Worm (Caenorhabditis elegans) whole organism, late embryonic: ENCODE results near the gene C23G10.7.

Source experiments
- F13H6.1 ChIP-seq: sonication (generic microtip); optimal IDR thresholded peaks from 2 replicates; lab custom pipeline; 2016; ENCODE audit warnings: missing genetic modification characterization, missing compliant biosample characterization
- K02D7.2 ChIP-seq: sonication (generic microtip); optimal IDR thresholded peaks from 2 replicates; lab custom pipeline; 2017; ENCODE audit warnings: mild to moderate bottlenecking, missing genetic modification characterization, missing compliant biosample characterization
- T23F11.4 ChIP-seq: fragments of 200-800 bp; sonication (Bioruptor generic); optimal IDR thresholded peaks from 2 replicates; lab custom pipeline; 2018; ENCODE audit warnings: mild to moderate bottlenecking, missing genetic modification characterization, missing compliant biosample characterization
- ahr-1 ChIP-seq: sonication (generic microtip); optimal IDR thresholded peaks from 2 replicates; lab custom pipeline; 2016; ENCODE audit warnings: missing genetic modification characterization, missing compliant biosample characterization
- ceh-18 ChIP-seq: sonication (generic microtip); optimal IDR thresholded peaks from 2 replicates; lab custom pipeline; 2016; ENCODE audit warnings: missing genetic modification characterization, missing compliant biosample characterization
- ceh-19 ChIP-seq: fragments of 200-800 bp; sonication (Bioruptor generic); optimal IDR thresholded peaks from 2 replicates; lab custom pipeline; 2018; ENCODE audit warnings: mild to moderate bottlenecking, missing genetic modification characterization, missing compliant biosample characterization
- ceh-2 ChIP-seq: sonication (generic microtip); optimal IDR thresholded peaks from 2 replicates; lab custom pipeline; 2016; ENCODE audit warnings: missing genotype, missing genetic modification characterization, missing compliant biosample characterization
- ceh-30 ChIP-seq: fragments of 150-350 bp; optimal IDR thresholded peaks from 2 replicates; lab custom pipeline; 2014; ENCODE audit warnings: missing biosample characterization, missing genetic modification characterization
- ceh-31 ChIP-seq: sonication (generic microtip); optimal IDR thresholded peaks from 2 replicates; lab custom pipeline; 2016; ENCODE audit warnings: missing genetic modification characterization, missing compliant biosample characterization
- ceh-34 ChIP-seq: sonication (generic microtip); optimal IDR thresholded peaks from 2 replicates; lab custom pipeline; 2016; ENCODE audit warnings: mild to moderate bottlenecking, missing genetic modification characterization, missing compliant biosample characterization
- ceh-45 ChIP-seq: fragments of 200-800 bp; sonication (Bioruptor generic); IDR thresholded peaks from 2 replicates; pipeline ENCODE4 v1.3.6; 2022; ENCODE audit warnings: missing genetic modification reagents, missing genetic modification characterization, missing compliant biosample characterization
- ceh-9 ChIP-seq: sonication (generic microtip); optimal IDR thresholded peaks from 2 replicates; lab custom pipeline; 2016; ENCODE audit warnings: mild to moderate bottlenecking, missing genetic modification characterization, inconsistent platforms, missing compliant biosample characterization
- elt-2 ChIP-seq: sonication (generic microtip); optimal IDR thresholded peaks from 2 replicates; lab custom pipeline; 2016; ENCODE audit warnings: missing genetic modification reagents, missing genetic modification characterization, missing compliant biosample characterization
- ets-4 ChIP-seq: sonication (generic microtip); optimal IDR thresholded peaks from 2 replicates; lab custom pipeline; 2016; ENCODE audit warnings: missing genetic modification characterization, missing compliant biosample characterization
- fax-1 ChIP-seq: sonication (generic microtip); optimal IDR thresholded peaks from 2 replicates; lab custom pipeline; 2016; ENCODE audit warnings: missing genotype, missing genetic modification characterization, missing compliant biosample characterization
- fkh-10 ChIP-seq: fragments of 150-350 bp; optimal IDR thresholded peaks from 2 replicates; lab custom pipeline; 2014; ENCODE audit warnings: missing biosample characterization, missing genetic modification reagents, missing genetic modification characterization
- fkh-6 ChIP-seq: sonication (generic microtip); optimal IDR thresholded peaks from 2 replicates; lab custom pipeline; 2016; ENCODE audit warnings: missing genetic modification characterization, missing compliant biosample characterization
- hlh-13 ChIP-seq: fragments of 200-800 bp; sonication (Bioruptor generic); optimal IDR thresholded peaks from 2 replicates; lab custom pipeline; 2018; ENCODE audit warnings: mild to moderate bottlenecking, missing genetic modification characterization, missing compliant biosample characterization
- hlh-15 ChIP-seq: sonication (generic microtip); optimal IDR thresholded peaks from 2 replicates; lab custom pipeline; 2016; ENCODE audit warnings: missing genetic modification characterization, missing compliant biosample characterization
- hlh-30 ChIP-seq: sonication (generic microtip); optimal IDR thresholded peaks from 2 replicates; lab custom pipeline; 2017; ENCODE audit warnings: antibody characterized with exemption, missing genetic modification characterization, missing compliant biosample characterization; ENCODE audit not compliant: insufficient read depth
- hlh-6 ChIP-seq: sonication (generic microtip); optimal IDR thresholded peaks from 2 replicates; lab custom pipeline; 2016; ENCODE audit warnings: missing genotype, missing genetic modification characterization, missing compliant biosample characterization
- hlh-8 ChIP-seq: sonication (generic microtip); optimal IDR thresholded peaks from 2 replicates; lab custom pipeline; 2016; ENCODE audit warnings: missing genotype, missing genetic modification characterization, missing compliant biosample characterization
- lin-11 ChIP-seq: fragments of 200-800 bp; sonication (Bioruptor generic); optimal IDR thresholded peaks from 2 replicates; lab custom pipeline; 2018; ENCODE audit warnings: mild to moderate bottlenecking, missing genetic modification characterization, missing compliant biosample characterization
- madf-2 ChIP-seq: sonication (generic microtip); optimal IDR thresholded peaks from 2 replicates; lab custom pipeline; 2017; ENCODE audit warnings: missing genetic modification characterization, missing compliant biosample characterization
- nfya-1 ChIP-seq: sonication (generic microtip); optimal IDR thresholded peaks from 2 replicates; lab custom pipeline; 2017; ENCODE audit warnings: missing genetic modification characterization, mild to moderate bottlenecking, missing compliant biosample characterization, antibody characterized with exemption, moderate library complexity
- npax-4 ChIP-seq: sonication (generic microtip); optimal IDR thresholded peaks from 2 replicates; lab custom pipeline; 2016; ENCODE audit warnings: missing genetic modification characterization, missing compliant biosample characterization
- pag-3 ChIP-seq: sonication (generic microtip); optimal IDR thresholded peaks from 2 replicates; lab custom pipeline; 2016; ENCODE audit warnings: missing compliant biosample characterization, missing genetic modification characterization, borderline replicate concordance
- pha-2 ChIP-seq: sonication (generic microtip); optimal IDR thresholded peaks from 2 replicates; lab custom pipeline; 2017; ENCODE audit warnings: mild to moderate bottlenecking, missing genetic modification characterization, missing compliant biosample characterization
- pha-4 ChIP-seq: fragments of 150-350 bp; optimal IDR thresholded peaks from 2 replicates; lab custom pipeline; 2018; ENCODE audit warnings: missing biosample characterization, missing genetic modification reagents, missing genetic modification characterization
- pqm-1 ChIP-seq: sonication (generic microtip); optimal IDR thresholded peaks from 2 replicates; lab custom pipeline; 2016; ENCODE audit warnings: missing genetic modification characterization, missing compliant biosample characterization
- pros-1 ChIP-seq: fragments of 150-350 bp; optimal IDR thresholded peaks from 2 replicates; lab custom pipeline; 2014; ENCODE audit warnings: missing biosample characterization, missing genetic modification reagents, missing genetic modification characterization
- sdc-2 ChIP-seq: sonication (generic microtip); optimal IDR thresholded peaks from 2 replicates; lab custom pipeline; 2016; ENCODE audit warnings: missing genotype, missing genetic modification characterization, missing compliant biosample characterization
- tbx-2 ChIP-seq: sonication (generic microtip); optimal IDR thresholded peaks from 2 replicates; lab custom pipeline; 2016; ENCODE audit warnings: missing genetic modification characterization, missing compliant biosample characterization
- unc-3 ChIP-seq, 2 experiments: fragments of 200-800 bp in 1 of 2; sonication (Bioruptor generic) in 1 of 2; sonication (generic microtip) in 1 of 2; conservative IDR thresholded peaks in 1 of 2; optimal IDR thresholded peaks in 1 of 2; 2 replicates each; pipeline versions ENCODE4 v1.3.6 to Lab custom; 2016 to 2022; ENCODE audit warnings: missing compliant biosample characterization in 2 of 2, missing genetic modification characterization in 2 of 2, missing genetic modification reagents in 1 of 2
- unc-55 ChIP-seq: sonication (generic microtip); optimal IDR thresholded peaks from 2 replicates; lab custom pipeline; 2017; ENCODE audit warnings: missing biosample characterization, missing genetic modification reagents, missing genetic modification characterization
- unc-86 ChIP-seq: sonication (generic microtip); optimal IDR thresholded peaks from 2 replicates; lab custom pipeline; 2016; ENCODE audit warnings: missing genetic modification characterization, missing compliant biosample characterization
- ztf-16 ChIP-seq: sonication (generic microtip); optimal IDR thresholded peaks from 2 replicates; lab custom pipeline; 2017; ENCODE audit warnings: missing genetic modification characterization, missing compliant biosample characterization

C23G10.7 gene

ce11 chrIII:6210215-6210822 lies 12.1 kb upstream of the C23G10.7 start:
- TF ChIP-seq ceh-9 (tag; lab: Kevin White, UChicago), result no peak
- TF ChIP-seq ceh-2, result no peak
- no peak for TF ChIP-seq pag-3 (tag; lab: Kevin White, UChicago)
- no peak for TF ChIP-seq F13H6.1 (tag; lab: Kevin White, UChicago)
- no peak for TF ChIP-seq unc-86 (tag; lab: Kevin White, UChicago)
- no peak for TF ChIP-seq ceh-18 (tag; lab: Kevin White, UChicago)
- no peak for TF ChIP-seq hlh-13 (GFP tag; lab: Kevin White, UChicago)
- TF ChIP-seq ceh-31, result no peak
- TF ChIP-seq hlh-8 (tag; lab: Kevin White, UChicago), result no peak
- no peak for TF ChIP-seq fkh-10 (GFP tag; lab: Kevin White, UChicago)
- no peak for TF ChIP-seq K02D7.2
- no peak for TF ChIP-seq tbx-2 (tag; lab: Kevin White, UChicago)
- TF ChIP-seq hlh-6 (tag; lab: Kevin White, UChicago), result no peak
- TF ChIP-seq T23F11.4 (GFP tag; lab: Kevin White, UChicago), result no peak
- TF ChIP-seq madf-2 (tag; lab: Kevin White, UChicago), result no peak
- TF ChIP-seq ztf-16 (tag; lab: Kevin White, UChicago), result no peak
- no peak for TF ChIP-seq fkh-6 (tag; lab: Kevin White, UChicago)
- no peak for TF ChIP-seq ceh-34 (tag; lab: Kevin White, UChicago)
- no peak for TF ChIP-seq pha-2
- TF ChIP-seq lin-11 (tag; lab: Kevin White, UChicago), result no peak

- TF ChIP-seq ahr-1 (tag; lab: Kevin White, UChicago), result no peak
- TF ChIP-seq unc-3 (GFP tag; conservative IDR thresholded peaks at IDR 0.05; lab: Robert Waterston, UW), result no peak
- no peak for TF ChIP-seq unc-3 (tag; optimal IDR thresholded peaks at IDR 0.05; lab: Kevin White, UChicago)
- no peak for TF ChIP-seq npax-4
- no peak for TF ChIP-seq ceh-30 (tag; lab: Kevin White, UChicago)
- TF ChIP-seq unc-86 (tag; lab: Kevin White, UChicago), result no peak
- TF ChIP-seq pha-4, result no peak
- TF ChIP-seq ztf-16 (tag; lab: Kevin White, UChicago), result no peak
- TF ChIP-seq K02D7.2, result no peak
- TF ChIP-seq ceh-18 (tag; lab: Kevin White, UChicago), result no peak
- TF ChIP-seq hlh-30, result no peak
- TF ChIP-seq nfya-1, result no peak
- TF ChIP-seq unc-55, result no peak
- no peak for TF ChIP-seq pros-1 (tag; lab: Kevin White, UChicago)
- TF ChIP-seq ceh-19 (GFP tag; lab: Kevin White, UChicago), result no peak
- no peak for TF ChIP-seq elt-2
- no peak for TF ChIP-seq tbx-2 (tag; lab: Kevin White, UChicago)
- TF ChIP-seq fax-1 (tag; lab: Kevin White, UChicago), result no peak
- TF ChIP-seq pqm-1 (tag; lab: Kevin White, UChicago), result no peak
These were observed 10.8 kb upstream of the C23G10.7 start, which contains the start of gene C23G10.1 for ce11 chrIII:6208984-6209383. C23G10.1 (plus strand) TSS chrIII:6209284.

DNA sequence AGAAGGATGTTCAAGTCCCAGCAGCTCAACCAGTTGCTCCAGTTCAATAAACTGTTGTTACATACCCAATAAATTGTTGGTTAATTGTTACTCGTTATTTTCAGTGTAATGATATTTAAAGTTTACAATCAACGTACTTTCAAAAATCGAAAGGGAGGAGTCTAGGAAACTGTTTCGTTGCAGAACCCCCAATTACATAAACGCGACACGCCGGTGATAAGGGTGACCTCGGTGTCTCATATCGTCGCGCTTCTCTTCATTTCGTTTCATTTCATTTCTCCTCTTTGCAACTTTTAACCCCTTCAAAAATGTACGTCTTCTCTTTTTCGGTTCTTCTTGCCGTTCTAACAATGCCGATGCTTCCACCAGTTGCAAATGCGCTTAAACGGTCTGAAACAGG lies 9.7 kb upstream of the C23G10.7 start, which contains the start of gene C23G10.2:
C23G10.2 (plus strand) TSS at position 184 of the 400 bp plus-strand sequence.
- no peak for TF ChIP-seq sdc-2 (tag; lab: Kevin White, UChicago)
- TF ChIP-seq ets-4 (tag; lab: Kevin White, UChicago), result no peak
- no peak for TF ChIP-seq ceh-45 (GFP tag; lab: Robert Waterston, UW)
- no peak for TF ChIP-seq hlh-13 (GFP tag; lab: Kevin White, UChicago)
- TF ChIP-seq hlh-15 (tag; lab: Kevin White, UChicago), result no peak
- TF ChIP-seq, all 69 proteins: peak for 0
